Worm (Caenorhabditis elegans) whole organism, early embryonic: ENCODE measurements around the gene Y97E10AL.1.

Source experiments
- aly-1 ChIP-seq: sonication (generic microtip); optimal IDR thresholded peaks from 2 replicates; lab custom pipeline; 2016; ENCODE audit warnings: missing genetic modification characterization, missing compliant biosample characterization
- ama-1 ChIP-seq: fragments of 150-350 bp; optimal IDR thresholded peaks from 2 replicates; lab custom pipeline; 2014
- flt-1 ChIP-seq: fragments of 200-800 bp; sonication (Bioruptor generic); IDR thresholded peaks from 2 replicates; pipeline ENCODE4 v1.3.6; 2022; ENCODE audit warnings: missing genetic modification characterization, missing compliant biosample characterization
- hmbx-1 ChIP-seq: sonication (generic microtip); optimal IDR thresholded peaks from 2 replicates; lab custom pipeline; 2016; ENCODE audit warnings: mild to moderate bottlenecking, missing genetic modification characterization, missing compliant biosample characterization
- hmg-4 ChIP-seq: fragments of 200-800 bp; sonication (Bioruptor generic); optimal IDR thresholded peaks from 2 replicates; lab custom pipeline; 2018; ENCODE audit warnings: mild to moderate bottlenecking, missing genetic modification characterization, missing compliant biosample characterization
- pes-1 ChIP-seq: fragments of 200-800 bp; sonication (Bioruptor generic); IDR thresholded peaks from 2 replicates; pipeline ENCODE4 v1.3.6; 2022; ENCODE audit warnings: missing genetic modification reagents, missing genetic modification characterization, missing compliant biosample characterization
- scrt-1 ChIP-seq: fragments of 200-800 bp; sonication (Bioruptor generic); IDR thresholded peaks from 2 replicates; pipeline ENCODE4 v1.3.6; 2022; ENCODE audit warnings: missing genetic modification characterization, missing compliant biosample characterization
- tbx-37 ChIP-seq: fragments of 200-800 bp; sonication (Bioruptor generic); conservative IDR thresholded peaks from 2 replicates; pipeline ENCODE4 v1.3.6; 2022; ENCODE audit warnings: missing genetic modification reagents, missing genetic modification characterization, missing compliant biosample characterization

ce11 chrV:8018919-8019318, 33.0 kb downstream of the Y97E10AL.1 start:
- TF ChIP-seq scrt-1 (GFP tag; lab: Robert Waterston, UW) (no peak), ama-1 (lab: Kevin White, UChicago) (no peak), hmg-4 (GFP tag; lab: Kevin White, UChicago) (no peak), flt-1 (GFP tag; lab: Robert Waterston, UW) (no peak), pes-1 (GFP tag; lab: Robert Waterston, UW) (no peak), hmbx-1 (tag; lab: Kevin White, UChicago) (no peak), aly-1 (tag; lab: Kevin White, UChicago) (no peak), tbx-37 (no peak)
